Fruit fly (Drosophila melanogaster): ENCODE data around the gene CG5897.

DNA sequence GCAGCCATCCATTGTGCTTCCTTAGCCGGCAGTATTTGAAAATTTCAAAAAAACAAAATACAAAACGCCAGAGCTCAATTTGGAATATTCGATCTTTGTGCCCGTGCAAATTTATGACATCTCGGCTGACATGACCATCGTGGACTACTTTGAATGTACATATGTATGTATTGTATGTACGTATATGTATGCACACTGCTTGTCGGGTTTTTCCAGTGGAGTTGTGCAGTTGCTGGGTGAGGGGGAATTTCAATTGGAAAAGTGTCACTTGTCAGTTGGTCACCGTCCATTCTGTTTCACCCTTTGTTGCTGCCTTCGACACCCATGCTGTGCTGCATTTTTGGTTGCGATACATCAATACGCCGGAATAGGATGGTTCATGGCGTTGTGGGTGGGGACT, 41.1 kb downstream of the CG5897 start, which contains the start of gene CG12521:
- TF ChIP-seq CG13287 (GFP tag; IDR thresholded peaks at IDR 0.05; ENCODE audit: partially characterized antibody): no peak
- TF ChIP-seq ham (GFP tag; IDR thresholded peaks at IDR 0.05): no peak
- TF ChIP-seq CG6654 (GFP tag; optimal IDR thresholded peaks at IDR 0.05): no peak
- no peak for TF ChIP-seq CG9437 (GFP tag; optimal IDR thresholded peaks at IDR 0.05)
- no peak for TF ChIP-seq cg (GFP tag; optimal IDR thresholded peaks at IDR 0.05)
- TF ChIP-seq ttk (GFP tag; IDR thresholded peaks at IDR 0.05): no peak
- TF ChIP-seq repo (GFP tag; optimal IDR thresholded peaks at IDR 0.05): no peak
- no peak for TF ChIP-seq CG11093 (GFP tag; IDR thresholded peaks at IDR 0.05)
- no peak for TF ChIP-seq Ada2b (GFP tag; IDR thresholded peaks at IDR 0.05)
- no peak for TF ChIP-seq CG12155 (GFP tag; optimal IDR thresholded peaks at IDR 0.05)
- no peak for TF ChIP-seq CG3281 (GFP tag; optimal IDR thresholded peaks at IDR 0.05)
- TF ChIP-seq Gug (GFP tag; IDR thresholded peaks at IDR 0.05): no peak
- TF ChIP-seq NfI (GFP tag; optimal IDR thresholded peaks at IDR 0.05): no peak
- TF ChIP-seq Taf1 (GFP tag; IDR thresholded peaks at IDR 0.05): no peak
